Fruit fly (Drosophila melanogaster) whole organism, embryonic: ENCODE results near the gene SPARC.

ENCODE experiments used
- Awh ChIP-seq: fragments of 200-800 bp; sonication (Bioruptor generic); IDR thresholded peaks from 2 replicates; pipeline ENCODE4, ENCODE4 v1.3.6; 2022; ENCODE audit warnings: missing biosample characterization, missing genetic modification characterization
- CG10274 ChIP-seq: fragments of 200-800 bp; sonication (Bioruptor generic); optimal IDR thresholded peaks from 3 replicates; lab custom pipeline; 2017; ENCODE audit warnings: missing biosample characterization, mild to moderate bottlenecking, missing genetic modification characterization
- CG10979 ChIP-seq: fragments of 200-800 bp; sonication (Bioruptor generic); optimal IDR thresholded peaks from 2 replicates; lab custom pipeline; 2018; ENCODE audit warnings: missing biosample characterization, mild to moderate bottlenecking, missing genetic modification characterization, moderate library complexity
- CG12659 ChIP-seq: fragments of 200-800 bp; sonication (Bioruptor generic); optimal IDR thresholded peaks from 3 replicates; lab custom pipeline; 2017; ENCODE audit warnings: mild to moderate bottlenecking, missing biosample characterization, missing genetic modification reagents, missing genetic modification characterization
- CG12769 ChIP-seq: fragments of 200-800 bp; sonication (Bioruptor generic); optimal IDR thresholded peaks from 2 replicates; lab custom pipeline; 2019; ENCODE audit warnings: missing biosample characterization, mild to moderate bottlenecking, missing genetic modification characterization, moderate library complexity
- CG13424 ChIP-seq: fragments of 200-800 bp; sonication (Bioruptor generic); optimal IDR thresholded peaks from 2 replicates; lab custom pipeline; 2019; ENCODE audit warnings: missing biosample characterization, mild to moderate bottlenecking, missing genetic modification characterization, moderate library complexity
- CG14667 ChIP-seq: fragments of 200-800 bp; sonication (Bioruptor generic); IDR thresholded peaks from 2 replicates; pipeline ENCODE4 v1.3.6; 2022; ENCODE audit warnings: missing biosample characterization, missing genetic modification characterization
- CG15011 ChIP-seq: fragments of 200-800 bp; sonication (Bioruptor generic); optimal IDR thresholded peaks from 3 replicates; lab custom pipeline; 2018; ENCODE audit warnings: missing biosample characterization, mild to moderate bottlenecking, missing genetic modification characterization
- CG15269 ChIP-seq: fragments of 200-800 bp; sonication (Bioruptor generic); optimal IDR thresholded peaks from 2 replicates; lab custom pipeline; 2018; ENCODE audit warnings: missing biosample characterization, mild to moderate bottlenecking, missing genetic modification characterization, moderate library complexity
- CG15601 ChIP-seq: fragments of 200-800 bp; sonication (Bioruptor generic); optimal IDR thresholded peaks from 3 replicates; lab custom pipeline; 2019; ENCODE audit warnings: missing biosample characterization, mild to moderate bottlenecking, missing genetic modification characterization, moderate library complexity
- CG15696 ChIP-seq: fragments of 200-800 bp; sonication (Bioruptor generic); optimal IDR thresholded peaks from 2 replicates; lab custom pipeline; 2019; ENCODE audit warnings: missing biosample characterization, mild to moderate bottlenecking, missing genetic modification characterization, moderate library complexity
- CG16815 ChIP-seq: fragments of 200-800 bp; sonication (Bioruptor generic); optimal IDR thresholded peaks from 3 replicates; lab custom pipeline; 2017; ENCODE audit warnings: missing biosample characterization, mild to moderate bottlenecking, missing genetic modification characterization
- CG17361 ChIP-seq: fragments of 200-800 bp; sonication (Bioruptor generic); IDR thresholded peaks from 3 replicates; pipeline ENCODE4 v1.3.6; 2022; ENCODE audit warnings: missing biosample characterization, missing genetic modification characterization
- CG17802 ChIP-seq: fragments of 200-800 bp; sonication (Bioruptor generic); optimal IDR thresholded peaks from 2 replicates; lab custom pipeline; 2018; ENCODE audit warnings: missing biosample characterization, mild to moderate bottlenecking, missing genetic modification characterization, moderate library complexity
- CG18619 ChIP-seq: fragments of 200-800 bp; sonication (Bioruptor generic); optimal IDR thresholded peaks from 3 replicates; lab custom pipeline; 2017; ENCODE audit warnings: missing biosample characterization, mild to moderate bottlenecking, missing genetic modification characterization
- CG2129 ChIP-seq: fragments of 200-800 bp; sonication (Bioruptor generic); IDR thresholded peaks from 2 replicates; pipeline ENCODE4 v1.3.6; 2022; ENCODE audit warnings: missing biosample characterization, missing genetic modification characterization; ENCODE audit not compliant: partially characterized antibody
- CG32532 ChIP-seq: fragments of 200-800 bp; sonication (Bioruptor generic); IDR thresholded peaks from 2 replicates; pipeline ENCODE4 v1.3.6; 2022; ENCODE audit warnings: missing biosample characterization, missing genetic modification characterization
- CG33557 ChIP-seq: fragments of 200-800 bp; sonication (Bioruptor generic); optimal IDR thresholded peaks from 2 replicates; lab custom pipeline; 2019; ENCODE audit warnings: missing biosample characterization, mild to moderate bottlenecking, missing genetic modification characterization, moderate library complexity
- CG5180 ChIP-seq: fragments of 200-800 bp; sonication (Bioruptor generic); optimal IDR thresholded peaks from 3 replicates; lab custom pipeline; 2017; ENCODE audit warnings: missing biosample characterization, missing genetic modification characterization, mild to moderate bottlenecking, moderate library complexity, missing genetic modification reagents
- CG5245 ChIP-seq: fragments of 200-800 bp; sonication (Bioruptor generic); optimal IDR thresholded peaks from 3 replicates; lab custom pipeline; 2016; ENCODE audit warnings: missing biosample characterization, missing genetic modification characterization
- CG6765 ChIP-seq: fragments of 200-800 bp; sonication (Bioruptor generic); optimal IDR thresholded peaks from 3 replicates; lab custom pipeline; 2017; ENCODE audit warnings: missing biosample characterization, mild to moderate bottlenecking, missing genetic modification characterization
- CG7745 ChIP-seq: fragments of 200-800 bp; sonication (Bioruptor generic); optimal IDR thresholded peaks from 2 replicates; lab custom pipeline; 2018; ENCODE audit warnings: missing biosample characterization, mild to moderate bottlenecking, missing genetic modification characterization, moderate library complexity
- CG8388 ChIP-seq: fragments of 200-800 bp; sonication (Bioruptor generic); optimal IDR thresholded peaks from 2 replicates; lab custom pipeline; 2019; ENCODE audit warnings: missing biosample characterization, mild to moderate bottlenecking, missing genetic modification characterization, moderate library complexity
- CG8765 ChIP-seq: fragments of 200-800 bp; sonication (Bioruptor generic); IDR thresholded peaks from 2 replicates; pipeline ENCODE4 v1.3.6; 2022; ENCODE audit warnings: missing biosample characterization, missing genetic modification characterization
- CG8924 ChIP-seq: fragments of 200-800 bp; optimal IDR thresholded peaks from 3 replicates; lab custom pipeline; 2019; ENCODE audit warnings: missing biosample characterization, mild to moderate bottlenecking, missing genetic modification characterization, moderate library complexity
- CG9609 ChIP-seq: fragments of 200-800 bp; sonication (Bioruptor generic); optimal IDR thresholded peaks from 3 replicates; lab custom pipeline; 2016; ENCODE audit warnings: missing biosample characterization, missing genetic modification characterization
- CG9817 ChIP-seq: fragments of 200-800 bp; sonication (Bioruptor generic); optimal IDR thresholded peaks from 2 replicates; lab custom pipeline; 2018; ENCODE audit warnings: missing biosample characterization, mild to moderate bottlenecking, missing genetic modification characterization, moderate library complexity
- Drgx ChIP-seq: fragments of 200-800 bp; sonication (Bioruptor generic); IDR thresholded peaks from 2 replicates; pipeline ENCODE4 v1.3.6; 2022; ENCODE audit warnings: missing biosample characterization, missing genetic modification characterization
- E2f1 ChIP-seq: fragments of 200-800 bp; sonication (Bioruptor generic); IDR thresholded peaks from 2 replicates; pipeline ENCODE4 v1.3.6; 2022; ENCODE audit warnings: missing biosample characterization, missing genetic modification characterization
- Ets97D ChIP-seq: fragments of 200-800 bp; sonication (Bioruptor generic); optimal IDR thresholded peaks from 3 replicates; lab custom pipeline; 2016; ENCODE audit warnings: missing biosample characterization, missing genetic modification characterization
- Gug ChIP-seq: fragments of 200-800 bp; sonication (Bioruptor generic); IDR thresholded peaks from 4 replicates; pipeline ENCODE4 v1.3.6; 2022; ENCODE audit warnings: missing biosample characterization, missing genetic modification characterization
- H15 ChIP-seq: fragments of 200-800 bp; sonication (Bioruptor generic); IDR thresholded peaks from 3 replicates; pipeline ENCODE4 v1.3.6; 2022; ENCODE audit warnings: missing biosample characterization, missing genetic modification characterization
- Hand ChIP-seq: fragments of 200-800 bp; sonication (Bioruptor generic); optimal IDR thresholded peaks from 2 replicates; lab custom pipeline; 2017; ENCODE audit warnings: mild to moderate bottlenecking, missing biosample characterization, missing genetic modification reagents, missing genetic modification characterization
- HmgD ChIP-seq: fragments of 200-800 bp; sonication (Bioruptor generic); optimal IDR thresholded peaks from 3 replicates; lab custom pipeline; 2016; ENCODE audit warnings: missing biosample characterization, missing genetic modification characterization
- Sox100B ChIP-seq: fragments of 200-800 bp; sonication (Bioruptor generic); optimal IDR thresholded peaks from 3 replicates; lab custom pipeline; 2018; ENCODE audit warnings: missing biosample characterization, mild to moderate bottlenecking, missing genetic modification characterization
- ara ChIP-seq: fragments of 200-800 bp; sonication (Bioruptor generic); IDR thresholded peaks from 2 replicates; pipeline ENCODE4 v1.3.6; 2022; ENCODE audit warnings: missing biosample characterization, missing genetic modification characterization
- crol ChIP-seq: fragments of 200-800 bp; sonication (Bioruptor generic); IDR thresholded peaks from 2 replicates; pipeline ENCODE4 v1.3.6; 2022; ENCODE audit warnings: missing biosample characterization, missing genetic modification characterization
- gem ChIP-seq: fragments of 200-800 bp; sonication (Bioruptor generic); optimal IDR thresholded peaks from 2 replicates; lab custom pipeline; 2019; ENCODE audit warnings: missing biosample characterization, mild to moderate bottlenecking, missing genetic modification characterization, moderate library complexity
- grn ChIP-seq: fragments of 200-800 bp; sonication (Bioruptor generic); optimal IDR thresholded peaks from 3 replicates; lab custom pipeline; 2017; ENCODE audit warnings: missing biosample characterization, missing genetic modification characterization
- gsb ChIP-seq: fragments of 200-800 bp; sonication (Bioruptor generic); IDR thresholded peaks from 2 replicates; pipeline ENCODE4 v1.3.6; 2022; ENCODE audit warnings: missing biosample characterization, missing genetic modification characterization
- hkb ChIP-seq, 2 experiments: fragments of 200-800 bp in 1 of 2; fragments of >200 bp in 1 of 2; sonication (Bioruptor generic) in 1 of 2; IDR thresholded peaks in 1 of 2; optimal IDR thresholded peaks in 1 of 2; 2 replicates each; pipeline versions ENCODE4 v1.3.6 to Lab custom; 2017 to 2022; ENCODE audit warnings: missing biosample characterization in 1 of 2, missing genetic modification characterization in 1 of 2
- nom ChIP-seq: fragments of 200-800 bp; sonication (Bioruptor generic); optimal IDR thresholded peaks from 2 replicates; lab custom pipeline; 2017; ENCODE audit warnings: missing biosample characterization, missing genetic modification characterization, mild to moderate bottlenecking, moderate library complexity, missing genetic modification reagents
- org-1 ChIP-seq: fragments of 200-800 bp; sonication (Bioruptor generic); optimal IDR thresholded peaks from 2 replicates; lab custom pipeline; 2017; ENCODE audit warnings: missing biosample characterization, missing genetic modification characterization
- otp ChIP-seq: fragments of 200-800 bp; sonication (Bioruptor generic); IDR thresholded peaks from 3 replicates; pipeline ENCODE4, ENCODE4 v1.3.6; 2022; ENCODE audit warnings: missing biosample characterization, missing genetic modification characterization
- run ChIP-seq: fragments of 200-800 bp; sonication (Bioruptor generic); optimal IDR thresholded peaks from 3 replicates; lab custom pipeline; 2018; ENCODE audit warnings: missing biosample characterization, mild to moderate bottlenecking, missing genetic modification characterization
- tap ChIP-seq: fragments of 200-800 bp; optimal IDR thresholded peaks from 3 replicates; lab custom pipeline; 2019; ENCODE audit warnings: missing biosample characterization, mild to moderate bottlenecking, missing genetic modification characterization, moderate library complexity
- toy ChIP-seq: fragments of 200-800 bp; sonication (Bioruptor generic); IDR thresholded peaks from 2 replicates; pipeline ENCODE4 v1.3.6; 2022; ENCODE audit warnings: missing biosample characterization, missing genetic modification characterization
- trh ChIP-seq: fragments of 200-800 bp; sonication (Bioruptor generic); optimal IDR thresholded peaks from 2 replicates; lab custom pipeline; 2016; ENCODE audit warnings: missing biosample characterization, missing genetic modification characterization
- tx ChIP-seq: fragments of 200-800 bp; sonication (Bioruptor generic); optimal IDR thresholded peaks from 2 replicates; lab custom pipeline; 2016; ENCODE audit warnings: missing biosample characterization, missing genetic modification characterization

SPARC gene

dm6 chr3R:26892764-26893163 is 21.0 kb upstream of the SPARC start (continued):
- TF ChIP-seq run (tag; lab: Kevin White, UChicago) (no peak), E2f1 (0 out of 2 replicates have a peak, but pooled peaks have one; percentile 17), CG17361 (0 out of 3 replicates have a peak, but pooled peaks have one; percentile 23), org-1 (GFP tag; lab: Kevin White, UChicago) (no peak), tx (peak; percentile 16), CG14667 (GFP tag; lab: Robert Waterston, UW) (0 out of 2 replicates have a peak, but pooled peaks have one; percentile 17), gem (tag; lab: Kevin White, UChicago) (peak; percentile 64), HmgD (GFP tag; lab: Kevin White, UChicago) (no peak), CG18619 (GFP tag; lab: Kevin White, UChicago) (no peak), CG9817 (peak; percentile 18), CG15696 (tag; lab: Kevin White, UChicago) (no peak), Gug (GFP tag; lab: Robert Waterston, UW) (0 out of 4 replicates have a peak, but pooled peaks have one; percentile 11), nom (GFP tag; lab: Kevin White, UChicago) (no peak), gsb (GFP tag; lab: Robert Waterston, UW) (no peak), Awh (GFP tag; lab: Robert Waterston, UW) (peak; percentile 72), crol (GFP tag; lab: Robert Waterston, UW) (no peak), CG10274 (GFP tag; lab: Kevin White, UChicago) (peak; percentile 1), CG6765 (GFP tag; lab: Kevin White, UChicago) (no peak), grn (peak; percentile 93), CG15011 (GFP tag; lab: Kevin White, UChicago) (no peak), CG15269 (tag; lab: Kevin White, UChicago) (peak; percentile 66), Ets97D (GFP tag; lab: Kevin White, UChicago) (peak; percentile 7), CG9609 (no peak), hkb (optimal IDR thresholded peaks at IDR 0.05; lab: Kevin White, UChicago) (no peak), hkb (GFP tag; IDR thresholded peaks at IDR 0.05; lab: Robert Waterston, UW) (peak; percentile 55; the same call in 1 of the 2 replicates), CG16815 (no peak), CG12769 (tag; lab: Kevin White, UChicago) (peak; percentile 9), Drgx (GFP tag; lab: Robert Waterston, UW) (0 out of 2 replicates have a peak, but pooled peaks have one; percentile 42), CG32532 (GFP tag; lab: Robert Waterston, UW) (peak; percentile 26; the same call in 1 of the 2 replicates), tap (tag; lab: Kevin White, UChicago) (no peak), CG13424 (tag; lab: Kevin White, UChicago) (peak; percentile 45), CG8924 (tag; lab: Kevin White, UChicago) (no peak), otp (GFP tag; lab: Robert Waterston, UW) (0 out of 3 replicates have a peak, but pooled peaks have one; percentile 27), CG7745 (tag; lab: Kevin White, UChicago) (no peak), CG10979 (tag; lab: Kevin White, UChicago) (peak; percentile 38), CG2129 (GFP tag; lab: Robert Waterston, UW) (no peak), ara (GFP tag; lab: Robert Waterston, UW) (peak; percentile 35; the same call in 1 of the 2 replicates), CG33557 (GFP tag; lab: Kevin White, UChicago) (no peak), CG8388 (peak; percentile 99), Hand (GFP tag; lab: Kevin White, UChicago) (no peak), CG5245 (no peak), toy (GFP tag; lab: Robert Waterston, UW) (no peak), CG15601 (peak; percentile 41), Sox100B (no peak), trh (GFP tag; lab: Kevin White, UChicago) (no peak), CG17802 (tag; lab: Kevin White, UChicago) (no peak), CG12659 (GFP tag; lab: Kevin White, UChicago) (peak; percentile 31), CG8765 (GFP tag; lab: Robert Waterston, UW) (no peak), H15 (0 out of 3 replicates have a peak, but pooled peaks have one; percentile 9), CG5180 (GFP tag; lab: Kevin White, UChicago) (peak; percentile 29)
